Fruit fly (Drosophila melanogaster) whole organism, embryonic: Measurements from ENCODE around the gene CG10700.

Experiments
- Aef1 ChIP-seq: fragments of 200-800 bp; sonication (Bioruptor generic); IDR thresholded peaks from 3 replicates; pipeline ENCODE4 v1.3.6; 2022; ENCODE audit warnings: missing biosample characterization, missing genetic modification characterization
- Awh ChIP-seq: fragments of 200-800 bp; sonication (Bioruptor generic); IDR thresholded peaks from 2 replicates; pipeline ENCODE4, ENCODE4 v1.3.6; 2022; ENCODE audit warnings: missing biosample characterization, missing genetic modification characterization
- CG12104 ChIP-seq: fragments of 200-800 bp; sonication (Bioruptor generic); optimal IDR thresholded peaks from 3 replicates; lab custom pipeline; 2016; ENCODE audit warnings: missing biosample characterization, missing genetic modification characterization
- CG13296 ChIP-seq: fragments of 200-800 bp; sonication (Bioruptor generic); optimal IDR thresholded peaks from 3 replicates; lab custom pipeline; 2018; ENCODE audit warnings: missing biosample characterization, mild to moderate bottlenecking, missing genetic modification characterization
- CG14965 ChIP-seq: fragments of 200-800 bp; sonication (Bioruptor generic); optimal IDR thresholded peaks from 2 replicates; lab custom pipeline; 2016; ENCODE audit warnings: missing biosample characterization, missing genetic modification characterization, borderline replicate concordance
- CG15011 ChIP-seq: fragments of 200-800 bp; sonication (Bioruptor generic); optimal IDR thresholded peaks from 3 replicates; lab custom pipeline; 2018; ENCODE audit warnings: missing biosample characterization, mild to moderate bottlenecking, missing genetic modification characterization
- CG1602 ChIP-seq: fragments of 200-800 bp; sonication (Bioruptor generic); optimal IDR thresholded peaks from 3 replicates; lab custom pipeline; 2016; ENCODE audit warnings: missing biosample characterization, missing genetic modification characterization
- CG1603 ChIP-seq: fragments of 200-800 bp; sonication (Bioruptor generic); optimal IDR thresholded peaks from 2 replicates; lab custom pipeline; 2019; ENCODE audit warnings: missing biosample characterization, mild to moderate bottlenecking, missing genetic modification characterization, moderate library complexity
- CG16863 ChIP-seq: fragments of 200-800 bp; sonication (Bioruptor generic); optimal IDR thresholded peaks from 3 replicates; lab custom pipeline; 2016; ENCODE audit warnings: missing biosample characterization, missing genetic modification characterization
- CG18011 ChIP-seq: fragments of 200-800 bp; sonication (Bioruptor generic); optimal IDR thresholded peaks from 2 replicates; lab custom pipeline; 2017; ENCODE audit warnings: missing biosample characterization, missing genetic modification characterization, mild to moderate bottlenecking, moderate library complexity, missing genotype
- CG2678 ChIP-seq: fragments of 200-800 bp; sonication (Bioruptor generic); optimal IDR thresholded peaks from 3 replicates; lab custom pipeline; 2019; ENCODE audit warnings: missing biosample characterization, mild to moderate bottlenecking, missing genetic modification characterization, moderate library complexity
- CG3065 ChIP-seq: fragments of 200-800 bp; sonication (Bioruptor generic); optimal IDR thresholded peaks from 2 replicates; lab custom pipeline; 2016; ENCODE audit warnings: missing biosample characterization, missing genetic modification characterization
- CG33557 ChIP-seq: fragments of 200-800 bp; sonication (Bioruptor generic); optimal IDR thresholded peaks from 2 replicates; lab custom pipeline; 2019; ENCODE audit warnings: missing biosample characterization, mild to moderate bottlenecking, missing genetic modification characterization, moderate library complexity
- CG34422 ChIP-seq: fragments of 200-800 bp; sonication (Bioruptor generic); IDR thresholded peaks from 3 replicates; pipeline ENCODE4 v1.3.6; 2022; ENCODE audit warnings: missing biosample characterization, missing genetic modification characterization
- CG3726 ChIP-seq: fragments of 200-800 bp; sonication (Bioruptor generic); IDR thresholded peaks from 3 replicates; pipeline ENCODE4, ENCODE4 v1.3.6; 2022; ENCODE audit warnings: missing biosample characterization, missing genetic modification characterization
- CG6272 ChIP-seq: fragments of 200-800 bp; sonication (Bioruptor generic); IDR thresholded peaks from 2 replicates; pipeline ENCODE4 v1.3.6; 2022; ENCODE audit warnings: missing biosample characterization, missing genetic modification characterization
- CG7745 ChIP-seq: fragments of 200-800 bp; sonication (Bioruptor generic); optimal IDR thresholded peaks from 2 replicates; lab custom pipeline; 2018; ENCODE audit warnings: missing biosample characterization, mild to moderate bottlenecking, missing genetic modification characterization, moderate library complexity
- CG7987 ChIP-seq: fragments of 200-800 bp; sonication (Bioruptor generic); optimal IDR thresholded peaks from 2 replicates; lab custom pipeline; 2018; ENCODE audit warnings: missing biosample characterization, mild to moderate bottlenecking, missing genetic modification characterization, moderate library complexity
- CG9437 ChIP-seq: fragments of 200-800 bp; sonication (Bioruptor generic); optimal IDR thresholded peaks from 2 replicates; lab custom pipeline; 2018; ENCODE audit warnings: missing biosample characterization, mild to moderate bottlenecking, missing genetic modification characterization
- Chrac-16 ChIP-seq: fragments of 200-800 bp; sonication (Bioruptor generic); optimal IDR thresholded peaks from 3 replicates; lab custom pipeline; 2016; ENCODE audit warnings: missing biosample characterization, missing genetic modification characterization
- Dll ChIP-seq: fragments of 200-800 bp; sonication (Bioruptor generic); IDR thresholded peaks from 4 replicates; pipeline ENCODE4 v1.3.6; 2022; ENCODE audit warnings: missing biosample characterization, missing genetic modification characterization; ENCODE audit not compliant: partially characterized antibody
- Fer2 ChIP-seq: fragments of 200-800 bp; sonication (Bioruptor generic); optimal IDR thresholded peaks from 2 replicates; lab custom pipeline; 2018; ENCODE audit warnings: missing biosample characterization, mild to moderate bottlenecking, missing genetic modification characterization, moderate library complexity
- Hey ChIP-seq: fragments of 200-800 bp; sonication (Bioruptor generic); optimal IDR thresholded peaks from 3 replicates; lab custom pipeline; 2018; ENCODE audit warnings: missing biosample characterization, mild to moderate bottlenecking, missing genetic modification characterization
- Hr51 ChIP-seq, 2 experiments: fragments of 200-800 bp; sonication (Bioruptor generic); optimal IDR thresholded peaks; 2 replicates in 1 of 2; 3 replicates in 1 of 2; lab custom pipeline; 2016 to 2018; ENCODE audit warnings: missing biosample characterization in 2 of 2, missing genetic modification characterization in 2 of 2, mild to moderate bottlenecking in 1 of 2, moderate library complexity in 1 of 2
- Hr78 ChIP-seq, 2 experiments: fragments of 200-800 bp in 1 of 2; fragments of >200 bp in 1 of 2; sonication (Bioruptor generic) in 1 of 2; optimal IDR thresholded peaks; 2 replicates each; lab custom pipeline; 2017 to 2019; ENCODE audit warnings: missing biosample characterization in 2 of 2, missing genetic modification characterization in 2 of 2, mild to moderate bottlenecking in 1 of 2, moderate library complexity in 1 of 2
- Med ChIP-seq: fragments of 200-800 bp; sonication (Bioruptor generic); peaks from one replicate; lab custom pipeline; 2016; ENCODE audit warnings: missing biosample characterization, missing genetic modification characterization, mild to moderate bottlenecking, inconsistent platforms, moderate library complexity
- NC2β ChIP-seq: fragments of 200-800 bp; sonication (Bioruptor generic); optimal IDR thresholded peaks from 2 replicates; lab custom pipeline; 2016; ENCODE audit warnings: missing biosample characterization, missing genetic modification characterization
- Neu2 ChIP-seq: fragments of 200-800 bp; sonication (Bioruptor generic); optimal IDR thresholded peaks from 3 replicates; lab custom pipeline; 2016; ENCODE audit warnings: missing biosample characterization, missing genetic modification characterization, borderline replicate concordance
- Opbp ChIP-seq: fragments of 200-800 bp; sonication (Bioruptor generic); IDR thresholded peaks from 3 replicates; pipeline ENCODE4 v1.3.6; 2022; ENCODE audit warnings: missing biosample characterization, missing genetic modification characterization; ENCODE audit not compliant: partially characterized antibody
- Rfx ChIP-seq: fragments of 200-800 bp; sonication (Bioruptor generic); IDR thresholded peaks from 2 replicates; pipeline ENCODE4 v1.3.6; 2022; ENCODE audit warnings: missing biosample characterization, missing genetic modification characterization
- Spps ChIP-seq: fragments of 200-800 bp; sonication (Bioruptor generic); optimal IDR thresholded peaks from 2 replicates; lab custom pipeline; 2018; ENCODE audit warnings: missing biosample characterization, mild to moderate bottlenecking, missing genetic modification characterization
- Sry-β ChIP-seq: fragments of 200-800 bp; sonication (Bioruptor generic); optimal IDR thresholded peaks from 2 replicates; lab custom pipeline; 2018; ENCODE audit warnings: missing biosample characterization, mild to moderate bottlenecking, missing genetic modification characterization, moderate library complexity
- al ChIP-seq: fragments of 200-800 bp; sonication (Bioruptor generic); IDR thresholded peaks from 2 replicates; pipeline ENCODE4 v1.3.6; 2022; ENCODE audit warnings: missing biosample characterization, missing genetic modification characterization
- ara ChIP-seq: fragments of 200-800 bp; sonication (Bioruptor generic); IDR thresholded peaks from 2 replicates; pipeline ENCODE4 v1.3.6; 2022; ENCODE audit warnings: missing biosample characterization, missing genetic modification characterization
- ase ChIP-seq: fragments of 200-800 bp; sonication (Bioruptor generic); IDR thresholded peaks from 3 replicates; pipeline ENCODE4 v1.3.6; 2022; ENCODE audit warnings: missing biosample characterization, missing genetic modification characterization
- cato ChIP-seq: fragments of 200-800 bp; sonication (Bioruptor generic); optimal IDR thresholded peaks from 2 replicates; lab custom pipeline; 2016; ENCODE audit warnings: missing biosample characterization, missing genetic modification characterization, borderline replicate concordance
- corto ChIP-seq: fragments of 200-800 bp; sonication (Bioruptor generic); optimal IDR thresholded peaks from 2 replicates; lab custom pipeline; 2016; ENCODE audit warnings: missing biosample characterization, mild to moderate bottlenecking, missing genetic modification characterization, moderate library complexity
- cwo ChIP-seq: fragments of 200-800 bp; sonication (Bioruptor generic); optimal IDR thresholded peaks from 3 replicates; lab custom pipeline; 2017; ENCODE audit warnings: missing biosample characterization, missing genetic modification characterization, mild to moderate bottlenecking, moderate library complexity, missing genetic modification reagents
- dmrt11E ChIP-seq: fragments of 200-800 bp; sonication (Bioruptor generic); optimal IDR thresholded peaks from 3 replicates; lab custom pipeline; 2018; ENCODE audit warnings: missing biosample characterization, mild to moderate bottlenecking, missing genetic modification characterization, moderate library complexity
- esg ChIP-seq: fragments of 200-800 bp; sonication (Bioruptor generic); conservative IDR thresholded peaks from 2 replicates; pipeline ENCODE4 v1.3.6; 2022; ENCODE audit warnings: missing biosample characterization, missing genetic modification characterization
- fd64A ChIP-seq: fragments of 200-800 bp; sonication (Bioruptor generic); optimal IDR thresholded peaks from 3 replicates; lab custom pipeline; 2018; ENCODE audit warnings: missing biosample characterization, mild to moderate bottlenecking, missing genetic modification characterization
- fd96Cb ChIP-seq: fragments of 200-800 bp; sonication (Bioruptor generic); optimal IDR thresholded peaks from 2 replicates; lab custom pipeline; 2018; ENCODE audit warnings: missing biosample characterization, mild to moderate bottlenecking, missing genetic modification characterization, moderate library complexity
- gsb ChIP-seq: fragments of 200-800 bp; sonication (Bioruptor generic); IDR thresholded peaks from 2 replicates; pipeline ENCODE4 v1.3.6; 2022; ENCODE audit warnings: missing biosample characterization, missing genetic modification characterization
- gsb-n ChIP-seq: fragments of 200-800 bp; sonication (Bioruptor generic); optimal IDR thresholded peaks from 3 replicates; lab custom pipeline; 2018; ENCODE audit warnings: missing biosample characterization, mild to moderate bottlenecking, missing genetic modification characterization
- hth ChIP-seq: fragments of >200 bp; optimal IDR thresholded peaks from 2 replicates; lab custom pipeline; 2017; ENCODE audit warnings: inconsistent platforms
- insv ChIP-seq, 2 experiments: fragments of 200-800 bp; sonication (Bioruptor generic); optimal IDR thresholded peaks; 3 replicates each; lab custom pipeline; 2016 to 2018; ENCODE audit warnings: missing biosample characterization in 2 of 2, missing genetic modification characterization in 2 of 2
- jing ChIP-seq: fragments of 200-800 bp; sonication (Bioruptor generic); optimal IDR thresholded peaks from 2 replicates; lab custom pipeline; 2018; ENCODE audit warnings: missing biosample characterization, mild to moderate bottlenecking, missing genetic modification characterization
- phol ChIP-seq: fragments of 200-800 bp; sonication (Bioruptor generic); optimal IDR thresholded peaks from 3 replicates; lab custom pipeline; 2018; ENCODE audit warnings: missing biosample characterization, mild to moderate bottlenecking, missing genetic modification characterization, moderate library complexity
- psq ChIP-seq: fragments of 200-800 bp; sonication (Bioruptor generic); optimal IDR thresholded peaks from 2 replicates; lab custom pipeline; 2017; ENCODE audit warnings: missing biosample characterization, missing genetic modification characterization
- run ChIP-seq: fragments of 200-800 bp; sonication (Bioruptor generic); optimal IDR thresholded peaks from 3 replicates; lab custom pipeline; 2018; ENCODE audit warnings: missing biosample characterization, mild to moderate bottlenecking, missing genetic modification characterization
- tup ChIP-seq: fragments of 200-800 bp; sonication (Bioruptor generic); optimal IDR thresholded peaks from 2 replicates; lab custom pipeline; 2016; ENCODE audit warnings: missing biosample characterization, mild to moderate bottlenecking, missing genetic modification characterization, moderate library complexity

Gene CG10700

DNA sequence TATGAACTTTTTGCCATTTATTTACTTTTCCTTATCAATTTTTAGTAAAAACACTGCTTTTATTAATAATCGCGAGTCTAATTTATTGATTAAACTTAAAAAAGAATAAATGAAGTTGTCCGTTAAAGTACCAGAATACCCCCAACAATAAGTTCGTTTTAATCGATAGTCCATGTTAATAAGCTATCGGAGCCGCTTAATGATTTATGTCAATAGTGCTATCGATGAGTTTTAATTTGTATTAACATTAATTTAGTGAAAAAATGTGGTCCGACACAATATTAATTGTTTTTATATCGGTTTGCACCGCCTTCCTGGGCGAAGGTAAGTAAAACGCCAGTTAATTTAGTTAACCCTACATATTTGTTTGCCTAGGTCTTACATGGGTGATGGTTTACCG, 29.9 kb downstream of the CG10700 start, which contains the start of gene CG10470 (continued):
- no peak for TF ChIP-seq ara (GFP tag; lab: Robert Waterston, UW)
- TF ChIP-seq CG16863 = no peak
- TF ChIP-seq CG7987 = no peak
- TF ChIP-seq Med (GFP tag; lab: Kevin White, UChicago) = peak; percentile 60
- no peak for TF ChIP-seq CG18011 (GFP tag; lab: Kevin White, UChicago)
- no peak for TF ChIP-seq Rfx (GFP tag; lab: Robert Waterston, UW)
- peak; percentile 20 for TF ChIP-seq CG1603 (tag; lab: Kevin White, UChicago)
- TF ChIP-seq NC2β (GFP tag; lab: Kevin White, UChicago) = no peak
- no peak for TF ChIP-seq CG33557
- TF ChIP-seq Sry-β (GFP tag; lab: Kevin White, UChicago) = no peak
- TF ChIP-seq gsb-n (tag; lab: Kevin White, UChicago) = no peak
- no peak for TF ChIP-seq CG34422 (GFP tag; lab: Robert Waterston, UW)
- TF ChIP-seq Awh (GFP tag; lab: Robert Waterston, UW) = no peak
- TF ChIP-seq Spps (tag; lab: Kevin White, UChicago) = no peak
- no peak for TF ChIP-seq CG12104 (GFP tag; lab: Kevin White, UChicago)
- no peak for TF ChIP-seq cwo (GFP tag; lab: Kevin White, UChicago)
- no peak for TF ChIP-seq insv (GFP tag; optimal IDR thresholded peaks at IDR 0.05; lab: Kevin White, UChicago)
- no peak for TF ChIP-seq CG1602 (GFP tag; lab: Kevin White, UChicago)
- TF ChIP-seq Hr78 (GFP tag; optimal IDR thresholded peaks at IDR 0.05; lab: Kevin White, UChicago) = no peak
- TF ChIP-seq al = no peak
- TF ChIP-seq CG14965 = no peak
- no peak for TF ChIP-seq hth (lab: Kevin White, UChicago)
- TF ChIP-seq Dll (GFP tag; lab: Robert Waterston, UW) = peak; percentile 83
- no peak for TF ChIP-seq tup (GFP tag; lab: Kevin White, UChicago)
- peak; percentile 45 for TF ChIP-seq CG2678 (tag; lab: Kevin White, UChicago)
- no peak for TF ChIP-seq CG13296 (GFP tag; lab: Kevin White, UChicago)
- TF ChIP-seq Opbp (GFP tag; lab: Robert Waterston, UW) = peak; percentile 82; the same call in 2 of the 3 replicates
- no peak for TF ChIP-seq CG15011 (GFP tag; lab: Kevin White, UChicago)
- TF ChIP-seq Neu2 (GFP tag; lab: Kevin White, UChicago) = no peak
- no peak for TF ChIP-seq ase (GFP tag; lab: Robert Waterston, UW)
- TF ChIP-seq CG6272 (GFP tag; lab: Robert Waterston, UW) = no peak
- TF ChIP-seq Fer2 (tag; lab: Kevin White, UChicago) = no peak
- no peak for TF ChIP-seq jing (GFP tag; lab: Kevin White, UChicago)
- no peak for TF ChIP-seq Chrac-16 (GFP tag; lab: Kevin White, UChicago)
- TF ChIP-seq run (tag; lab: Kevin White, UChicago) = no peak
- no peak for TF ChIP-seq CG7745 (tag; lab: Kevin White, UChicago)
- TF ChIP-seq dmrt11E (tag; lab: Kevin White, UChicago) = no peak
- no peak for TF ChIP-seq CG3726
- TF ChIP-seq corto (GFP tag; lab: Kevin White, UChicago) = no peak
- no peak for TF ChIP-seq gsb (GFP tag; lab: Robert Waterston, UW)
- TF ChIP-seq Hr51 (GFP tag; optimal IDR thresholded peaks at IDR 0.05; lab: Kevin White, UChicago) = peak in 1 of 2 experiments; percentile 57
- no peak for TF ChIP-seq Aef1
- no peak for TF ChIP-seq cato (GFP tag; lab: Kevin White, UChicago)
- TF ChIP-seq CG3065 (GFP tag; lab: Kevin White, UChicago) = no peak
- no peak for TF ChIP-seq fd96Cb
- TF ChIP-seq phol = peak; percentile 43
- no peak for TF ChIP-seq Hey (tag; lab: Kevin White, UChicago)
- no peak for TF ChIP-seq esg (GFP tag; lab: Robert Waterston, UW)
- TF ChIP-seq psq (GFP tag; lab: Kevin White, UChicago) = no peak
- TF ChIP-seq fd64A = no peak
- peak; percentile 77 for TF ChIP-seq CG9437 (GFP tag; lab: Kevin White, UChicago)
